Worm (Caenorhabditis elegans) whole organism, early embryonic: Measurements from ENCODE around the gene irld-12.

Experiments used
- B0310.2 ChIP-seq: sonication (generic microtip); optimal IDR thresholded peaks from 2 replicates; lab custom pipeline; 2016; ENCODE audit warnings: mild to moderate bottlenecking, missing genetic modification characterization, missing compliant biosample characterization
- aly-1 ChIP-seq: sonication (generic microtip); optimal IDR thresholded peaks from 2 replicates; lab custom pipeline; 2016; ENCODE audit warnings: missing genetic modification characterization, missing compliant biosample characterization
- ama-1 ChIP-seq: fragments of 150-350 bp; optimal IDR thresholded peaks from 2 replicates; lab custom pipeline; 2014
- ceh-13 ChIP-seq: fragments of 200-800 bp; sonication (Bioruptor generic); optimal IDR thresholded peaks from 2 replicates; lab custom pipeline; 2018; ENCODE audit warnings: mild to moderate bottlenecking, missing genetic modification characterization, missing compliant biosample characterization
- ceh-36 ChIP-seq: sonication (generic microtip); optimal IDR thresholded peaks from 2 replicates; lab custom pipeline; 2016; ENCODE audit warnings: missing genetic modification characterization, inconsistent platforms, missing compliant biosample characterization
- flt-1 ChIP-seq: fragments of 200-800 bp; sonication (Bioruptor generic); IDR thresholded peaks from 2 replicates; pipeline ENCODE4 v1.3.6; 2022; ENCODE audit warnings: missing genetic modification characterization, missing compliant biosample characterization
- hmg-4 ChIP-seq: fragments of 200-800 bp; sonication (Bioruptor generic); optimal IDR thresholded peaks from 2 replicates; lab custom pipeline; 2018; ENCODE audit warnings: mild to moderate bottlenecking, missing genetic modification characterization, missing compliant biosample characterization
- scrt-1 ChIP-seq: fragments of 200-800 bp; sonication (Bioruptor generic); IDR thresholded peaks from 2 replicates; pipeline ENCODE4 v1.3.6; 2022; ENCODE audit warnings: missing genetic modification characterization, missing compliant biosample characterization
- sea-1 ChIP-seq: fragments of 200-800 bp; sonication (Bioruptor generic); conservative IDR thresholded peaks from 2 replicates; pipeline ENCODE4 v1.3.6; 2022; ENCODE audit warnings: missing genetic modification characterization, missing compliant biosample characterization
- tra-4 ChIP-seq: sonication (generic microtip); optimal IDR thresholded peaks from 2 replicates; lab custom pipeline; 2017; ENCODE audit warnings: missing genetic modification characterization, missing compliant biosample characterization

DNA sequence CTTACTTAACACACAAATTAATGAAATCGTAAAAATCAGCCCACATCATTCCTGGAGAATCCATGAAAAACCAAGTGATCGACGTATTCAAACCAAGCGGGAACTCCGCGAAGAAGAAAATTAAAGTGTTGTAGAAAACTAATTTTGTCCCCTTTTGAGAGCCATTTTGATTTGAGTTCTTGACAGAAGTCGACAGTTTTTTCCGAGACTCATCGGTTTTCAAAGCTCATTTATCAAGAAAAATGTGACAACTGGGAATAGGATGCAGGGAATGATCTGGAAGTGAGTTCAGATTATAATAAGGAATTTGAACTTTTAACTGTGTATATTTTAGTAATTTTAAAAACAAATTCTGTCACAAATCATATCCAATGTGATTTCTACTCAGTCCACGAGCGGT lies 9.8 kb downstream of the irld-12 start, which contains the start of gene srw-135:
- TF ChIP-seq hmg-4 (GFP tag; lab: Kevin White, UChicago): no peak
- TF ChIP-seq ama-1 (lab: Kevin White, UChicago): no peak
- no peak for TF ChIP-seq aly-1 (tag; lab: Kevin White, UChicago)
- TF ChIP-seq tra-4: no peak
- TF ChIP-seq B0310.2 (tag; lab: Kevin White, UChicago): no peak
- TF ChIP-seq scrt-1 (GFP tag; lab: Robert Waterston, UW): no peak
- TF ChIP-seq ceh-36: no peak
- no peak for TF ChIP-seq flt-1 (GFP tag; lab: Robert Waterston, UW)
- no peak for TF ChIP-seq sea-1 (GFP tag; lab: Robert Waterston, UW)
- no peak for TF ChIP-seq ceh-13 (GFP tag; lab: Kevin White, UChicago)
